Worm (Caenorhabditis elegans) whole organism, young adult: ENCODE measurements around the gene B0507.2.

ENCODE experiments used
- C06A6.2 ChIP-seq: fragments of 200-800 bp; sonication (Bioruptor generic); conservative IDR thresholded peaks from 2 replicates; pipeline ENCODE4 v1.3.6; 2022; ENCODE audit warnings: missing genetic modification characterization, missing compliant biosample characterization
- D2030.7 ChIP-seq: fragments of 200-800 bp; sonication (Bioruptor generic); IDR thresholded peaks from 2 replicates; pipeline ENCODE4 v1.3.6; 2022; ENCODE audit warnings: missing genetic modification reagents, missing genetic modification characterization, missing compliant biosample characterization
- F39B2.1 ChIP-seq: fragments of 200-800 bp; sonication (Bioruptor generic); IDR thresholded peaks from 2 replicates; pipeline ENCODE4 v1.3.6; 2022; ENCODE audit warnings: missing genetic modification reagents, missing genetic modification characterization, missing compliant biosample characterization
- K12H6.12 ChIP-seq: fragments of 200-800 bp; sonication (Bioruptor generic); optimal IDR thresholded peaks from 2 replicates; lab custom pipeline; 2018; ENCODE audit warnings: mild to moderate bottlenecking, missing genetic modification characterization, missing compliant biosample characterization
- Y53F4B.3 ChIP-seq: fragments of 200-800 bp; sonication (Bioruptor generic); IDR thresholded peaks from 2 replicates; pipeline ENCODE4 v1.3.6; 2022; ENCODE audit warnings: missing genetic modification reagents, missing genetic modification characterization, missing compliant biosample characterization
- Y56A3A.18 ChIP-seq: fragments of 200-800 bp; sonication (Bioruptor generic); IDR thresholded peaks from 2 replicates; pipeline ENCODE4 v1.3.6; 2022; ENCODE audit warnings: missing genetic modification reagents, missing genetic modification characterization, missing compliant biosample characterization
- ZK185.1 ChIP-seq: sonication (generic microtip); optimal IDR thresholded peaks from 2 replicates; lab custom pipeline; 2016; ENCODE audit warnings: mild to moderate bottlenecking, missing genetic modification characterization, missing compliant biosample characterization; ENCODE audit not compliant: poor library complexity, severe bottlenecking
- ama-1 ChIP-seq, 3 experiments: fragments of 150-350 bp in 1 of 3; sonication (generic microtip) in 2 of 3; optimal IDR thresholded peaks; 2 replicates each; lab custom pipeline; 2014 to 2018; ENCODE audit warnings: missing biosample characterization in 2 of 3, missing genetic modification characterization in 2 of 3, missing genetic modification reagents in 2 of 3
- aptf-3 ChIP-seq: fragments of 200-800 bp; sonication (Bioruptor generic); IDR thresholded peaks from 2 replicates; pipeline ENCODE4 v1.3.6; 2022; ENCODE audit warnings: missing genetic modification characterization, missing compliant biosample characterization
- atf-7 ChIP-seq: sonication (generic microtip); optimal IDR thresholded peaks from 2 replicates; lab custom pipeline; 2017; ENCODE audit warnings: mild to moderate bottlenecking, missing genetic modification characterization, missing compliant biosample characterization
- attf-3 ChIP-seq: fragments of 200-800 bp; sonication (Bioruptor generic); conservative IDR thresholded peaks from 2 replicates; pipeline ENCODE4 v1.3.6; 2022; ENCODE audit warnings: missing genetic modification reagents, missing genetic modification characterization, missing compliant biosample characterization
- cebp-1 ChIP-seq, 2 experiments: fragments of 200-800 bp in 1 of 2; sonication (Bioruptor generic) in 1 of 2; sonication (generic microtip) in 1 of 2; IDR thresholded peaks in 1 of 2; optimal IDR thresholded peaks in 1 of 2; 2 replicates each; pipeline versions ENCODE4 v1.3.6 to Lab custom; 2017 to 2022; ENCODE audit warnings: missing compliant biosample characterization in 2 of 2, missing genetic modification characterization in 2 of 2, mild to moderate bottlenecking in 1 of 2, missing genetic modification reagents in 1 of 2, moderate library complexity in 1 of 2
- cebp-2 ChIP-seq: fragments of 200-800 bp; sonication (Bioruptor generic); IDR thresholded peaks from 2 replicates; pipeline ENCODE4 v1.3.6; 2022; ENCODE audit warnings: missing genetic modification characterization, missing compliant biosample characterization
- chd-7 ChIP-seq: sonication (generic microtip); optimal IDR thresholded peaks from 2 replicates; lab custom pipeline; 2016; ENCODE audit warnings: mild to moderate bottlenecking, missing genetic modification characterization, moderate library complexity, missing compliant biosample characterization
- die-1 ChIP-seq: sonication (generic microtip); optimal IDR thresholded peaks from 2 replicates; lab custom pipeline; 2016; ENCODE audit warnings: missing genotype, mild to moderate bottlenecking, missing genetic modification characterization, missing compliant biosample characterization
- dpff-1 ChIP-seq: sonication (generic microtip); optimal IDR thresholded peaks from 2 replicates; lab custom pipeline; 2017; ENCODE audit warnings: mild to moderate bottlenecking, missing genetic modification characterization, missing compliant biosample characterization
- egrh-3 ChIP-seq: fragments of 200-800 bp; sonication (Bioruptor generic); IDR thresholded peaks from 2 replicates; pipeline ENCODE4 v1.3.6; 2022; ENCODE audit warnings: missing genetic modification reagents, missing genetic modification characterization, missing compliant biosample characterization
- ets-4 ChIP-seq: fragments of 200-800 bp; sonication (Bioruptor generic); optimal IDR thresholded peaks from 2 replicates; lab custom pipeline; 2018; ENCODE audit warnings: mild to moderate bottlenecking, missing genetic modification characterization, missing compliant biosample characterization
- fkh-3 ChIP-seq: sonication (generic microtip); optimal IDR thresholded peaks from 2 replicates; lab custom pipeline; 2016; ENCODE audit warnings: mild to moderate bottlenecking, missing genetic modification characterization, missing compliant biosample characterization
- gei-17 ChIP-seq: fragments of 200-800 bp; sonication (Bioruptor generic); optimal IDR thresholded peaks from 2 replicates; lab custom pipeline; 2018; ENCODE audit warnings: mild to moderate bottlenecking, missing genetic modification characterization, missing compliant biosample characterization
- him-1 ChIP-seq: sonication (generic microtip); optimal IDR thresholded peaks from 2 replicates; lab custom pipeline; 2016; ENCODE audit warnings: missing genotype, missing genetic modification reagents, missing genetic modification characterization, missing compliant biosample characterization
- hlh-26 ChIP-seq: fragments of 200-800 bp; sonication (Bioruptor generic); conservative IDR thresholded peaks from 2 replicates; pipeline ENCODE4 v1.3.6; 2022; ENCODE audit warnings: missing genetic modification reagents, missing genetic modification characterization, missing compliant biosample characterization
- hmg-1.2 ChIP-seq: fragments of 200-800 bp; sonication (Bioruptor generic); IDR thresholded peaks from 2 replicates; pipeline ENCODE4 v1.3.6; 2022; ENCODE audit warnings: missing genetic modification reagents, missing genetic modification characterization, missing compliant biosample characterization
- hmg-20 ChIP-seq: fragments of 200-800 bp; sonication (Bioruptor generic); IDR thresholded peaks from 2 replicates; pipeline ENCODE4 v1.3.6; 2022; ENCODE audit warnings: missing genetic modification reagents, missing genetic modification characterization, missing compliant biosample characterization
- lag-1 ChIP-seq: fragments of 200-800 bp; sonication (Bioruptor generic); IDR thresholded peaks from 2 replicates; pipeline ENCODE4 v1.3.6; 2022; ENCODE audit warnings: missing genetic modification reagents, missing genetic modification characterization, missing compliant biosample characterization
- lin-35 ChIP-seq, 3 experiments: fragments of 150-350 bp in 2 of 3; sonication (generic microtip) in 1 of 3; optimal IDR thresholded peaks; 2 replicates each; lab custom pipeline; 2014 to 2018; ENCODE audit warnings: missing biosample characterization in 3 of 3, missing genetic modification characterization in 3 of 3, missing genetic modification reagents in 3 of 3
- lin-40 ChIP-seq: sonication (generic microtip); optimal IDR thresholded peaks from 2 replicates; lab custom pipeline; 2016; ENCODE audit warnings: missing genetic modification characterization, mild to moderate bottlenecking, missing compliant biosample characterization, missing genotype, missing genetic modification reagents
- madf-8 ChIP-seq: fragments of 200-800 bp; sonication (Bioruptor generic); conservative IDR thresholded peaks from 2 replicates; pipeline ENCODE4 v1.3.6; 2022; ENCODE audit warnings: missing genetic modification reagents, missing genetic modification characterization, missing compliant biosample characterization
- mcd-1 ChIP-seq: fragments of 200-800 bp; sonication (Bioruptor generic); IDR thresholded peaks from 2 replicates; pipeline ENCODE4 v1.3.6; 2022; ENCODE audit warnings: missing genetic modification reagents, missing genetic modification characterization, missing compliant biosample characterization
- mes-4 ChIP-seq: sonication (generic microtip); optimal IDR thresholded peaks from 2 replicates; lab custom pipeline; 2016; ENCODE audit warnings: missing genotype, missing genetic modification characterization, missing compliant biosample characterization
- nfya-2 ChIP-seq: fragments of 200-800 bp; sonication (Bioruptor generic); IDR thresholded peaks from 2 replicates; pipeline ENCODE4 v1.3.6; 2022; ENCODE audit warnings: missing genetic modification reagents, missing genetic modification characterization, missing compliant biosample characterization
- nfyb-1 ChIP-seq: fragments of 200-800 bp; sonication (Bioruptor generic); IDR thresholded peaks from 2 replicates; pipeline ENCODE4 v1.3.6; 2022; ENCODE audit warnings: missing genetic modification reagents, missing genetic modification characterization, missing compliant biosample characterization
- nhr-27 ChIP-seq: fragments of 200-800 bp; sonication (Bioruptor generic); optimal IDR thresholded peaks from 2 replicates; lab custom pipeline; 2018; ENCODE audit warnings: mild to moderate bottlenecking, missing genetic modification characterization, moderate library complexity, missing compliant biosample characterization
- nhr-80 ChIP-seq: sonication (generic microtip); optimal IDR thresholded peaks from 2 replicates; lab custom pipeline; 2016; ENCODE audit warnings: missing genetic modification characterization, missing compliant biosample characterization
- pbrm-1 ChIP-seq: fragments of 200-800 bp; sonication (Bioruptor generic); IDR thresholded peaks from 2 replicates; pipeline ENCODE4 v1.3.6; 2022; ENCODE audit warnings: missing genetic modification reagents, missing genetic modification characterization, missing compliant biosample characterization
- rec-8 ChIP-seq, 2 experiments: sonication (generic microtip); optimal IDR thresholded peaks; 2 replicates each; lab custom pipeline; 2016; ENCODE audit warnings: mild to moderate bottlenecking in 2 of 2, missing genetic modification characterization in 2 of 2, missing genetic modification reagents in 2 of 2, missing genotype in 2 of 2, missing biosample characterization in 1 of 2, missing compliant biosample characterization in 1 of 2, moderate library complexity in 1 of 2
- rpc-1 ChIP-seq, 2 experiments: fragments of 150-350 bp in 1 of 2; sonication (generic microtip) in 1 of 2; optimal IDR thresholded peaks; 2 replicates each; lab custom pipeline; 2014 to 2018; ENCODE audit warnings: missing biosample characterization in 1 of 2, missing genetic modification characterization in 1 of 2, missing genetic modification reagents in 1 of 2, missing genotype in 1 of 2
- snpc-1.3 ChIP-seq: sonication (generic microtip); optimal IDR thresholded peaks from 2 replicates; lab custom pipeline; 2017; ENCODE audit warnings: missing genetic modification characterization, mild to moderate bottlenecking, missing compliant biosample characterization, antibody characterized with exemption, moderate library complexity, missing genotype, missing genetic modification reagents; ENCODE audit not compliant: insufficient read depth
- tbp1 ChIP-seq: fragments of 200-800 bp; sonication (Bioruptor generic); optimal IDR thresholded peaks from 2 replicates; lab custom pipeline; 2018; ENCODE audit warnings: mild to moderate bottlenecking, missing genetic modification characterization, missing compliant biosample characterization
- xnd-1 ChIP-seq: sonication (generic microtip); optimal IDR thresholded peaks from 2 replicates; lab custom pipeline; 2016; ENCODE audit warnings: missing genotype, missing genetic modification reagents, missing genetic modification characterization, missing compliant biosample characterization
- zfh-2 ChIP-seq: fragments of 200-800 bp; sonication (Bioruptor generic); conservative IDR thresholded peaks from 2 replicates; pipeline ENCODE4 v1.3.6; 2022; ENCODE audit warnings: missing genetic modification reagents, missing genetic modification characterization, missing compliant biosample characterization
- zim-3 ChIP-seq: sonication (generic microtip); optimal IDR thresholded peaks from 2 replicates; lab custom pipeline; 2017; ENCODE audit warnings: mild to moderate bottlenecking, missing genetic modification characterization, moderate library complexity, missing compliant biosample characterization
- ztf-18 ChIP-seq: sonication (generic microtip); optimal IDR thresholded peaks from 2 replicates; lab custom pipeline; 2016; ENCODE audit warnings: missing genotype, mild to moderate bottlenecking, missing genetic modification characterization, missing compliant biosample characterization
- ztf-26 ChIP-seq: sonication (generic microtip); optimal IDR thresholded peaks from 2 replicates; lab custom pipeline; 2017; ENCODE audit warnings: missing genetic modification characterization, missing compliant biosample characterization
- ztf-3 ChIP-seq: fragments of 200-800 bp; sonication (Bioruptor generic); optimal IDR thresholded peaks from 2 replicates; lab custom pipeline; 2018; ENCODE audit warnings: mild to moderate bottlenecking, missing genetic modification characterization, missing compliant biosample characterization
- ztf-6 ChIP-seq: fragments of 200-800 bp; sonication (Bioruptor generic); IDR thresholded peaks from 2 replicates; pipeline ENCODE4 v1.3.6; 2022; ENCODE audit warnings: missing genetic modification reagents, missing genetic modification characterization, missing compliant biosample characterization

Gene B0507.2

ce11 chrV:8784485-8784884, 10.4 kb downstream of the B0507.2 start:
- TF ChIP-seq zfh-2 (GFP tag; lab: Robert Waterston, UW) (peak; percentile 73), nhr-80 (tag; lab: Kevin White, UChicago) (peak; percentile 11), C06A6.2 (no peak)

ce11 chrV:8785526-8785925, 11.4 kb downstream of the B0507.2 start:
- TF ChIP-seq fkh-3 = no peak
- TF ChIP-seq hlh-26 (GFP tag; lab: Robert Waterston, UW) = no peak
- TF ChIP-seq egrh-3 = peak; percentile 80; the same call in 1 of the 2 replicates
- no peak for TF ChIP-seq chd-7 (tag; lab: Kevin White, UChicago)
- peak; percentile 8 for TF ChIP-seq tbp1 (GFP tag; lab: Kevin White, UChicago)
- TF ChIP-seq ztf-6 = no peak
- TF ChIP-seq mes-4 (tag; lab: Kevin White, UChicago) = no peak
- no peak for TF ChIP-seq cebp-2 (GFP tag; lab: Robert Waterston, UW)
- no peak for TF ChIP-seq die-1
- no peak for TF ChIP-seq atf-7
- TF ChIP-seq mcd-1 (GFP tag; lab: Robert Waterston, UW) = peak; percentile 58
- no peak for TF ChIP-seq nfya-2 (GFP tag; lab: Robert Waterston, UW)
- TF ChIP-seq rpc-1 (optimal IDR thresholded peaks at IDR 0.05; lab: Kevin White, UChicago) = no peak
- no peak for TF ChIP-seq rpc-1 (tag; optimal IDR thresholded peaks at IDR 0.05; lab: Kevin White, UChicago)
- no peak for TF ChIP-seq rec-8 (tag; optimal IDR thresholded peaks at IDR 0.05; lab: Kevin White, UChicago)
- no peak for TF ChIP-seq zim-3 (tag; lab: Kevin White, UChicago)
- no peak for TF ChIP-seq cebp-1 (GFP tag; IDR thresholded peaks at IDR 0.05; lab: Robert Waterston, UW)
- peak; percentile 61 for TF ChIP-seq cebp-1 (tag; optimal IDR thresholded peaks at IDR 0.05; lab: Kevin White, UChicago)
- no peak for TF ChIP-seq ZK185.1
- no peak for TF ChIP-seq ama-1 (optimal IDR thresholded peaks at IDR 0.05; lab: Kevin White, UChicago)
- no peak for TF ChIP-seq ama-1 (GFP tag; optimal IDR thresholded peaks at IDR 0.05; lab: Kevin White, UChicago)
- TF ChIP-seq nfyb-1 (GFP tag; lab: Robert Waterston, UW) = 0 out of 2 replicates have a peak, but pooled peaks have one; percentile 57
- peak; percentile 7 for TF ChIP-seq lin-40 (tag; lab: Kevin White, UChicago)
- TF ChIP-seq ztf-18 (tag; lab: Kevin White, UChicago) = peak; percentile 14
- no peak for TF ChIP-seq lag-1 (GFP tag; lab: Robert Waterston, UW)
- TF ChIP-seq ztf-3 (GFP tag; lab: Kevin White, UChicago) = no peak
- TF ChIP-seq hmg-20 (GFP tag; lab: Robert Waterston, UW) = no peak
- peak; percentile 54 for TF ChIP-seq K12H6.12 (tag; lab: Kevin White, UChicago)
- 0 out of 2 replicates have a peak, but pooled peaks have one; percentile 25 for TF ChIP-seq D2030.7 (GFP tag; lab: Robert Waterston, UW)
- TF ChIP-seq Y53F4B.3 = no peak
- no peak for TF ChIP-seq snpc-1.3 (tag; lab: Kevin White, UChicago)
- TF ChIP-seq nhr-27 (tag; lab: Kevin White, UChicago) = no peak
- no peak for TF ChIP-seq xnd-1 (tag; lab: Kevin White, UChicago)
- no peak for TF ChIP-seq lin-35 (GFP tag; optimal IDR thresholded peaks at IDR 0.05; lab: Kevin White, UChicago)
- TF ChIP-seq aptf-3 = no peak
- no peak for TF ChIP-seq ztf-26 (tag; lab: Kevin White, UChicago)
- TF ChIP-seq attf-3 (GFP tag; lab: Robert Waterston, UW) = no peak
- no peak for TF ChIP-seq dpff-1 (tag; lab: Kevin White, UChicago)
- 0 out of 2 replicates have a peak, but pooled peaks have one; percentile 31 for TF ChIP-seq hmg-1.2
- no peak for TF ChIP-seq madf-8 (GFP tag; lab: Robert Waterston, UW)
- TF ChIP-seq gei-17 (GFP tag; lab: Kevin White, UChicago) = no peak
- TF ChIP-seq ets-4 = no peak
- no peak for TF ChIP-seq him-1 (tag; lab: Kevin White, UChicago)
- TF ChIP-seq F39B2.1 = no peak
- TF ChIP-seq Y56A3A.18 (GFP tag; lab: Robert Waterston, UW) = no peak
- no peak for TF ChIP-seq pbrm-1 (GFP tag; lab: Robert Waterston, UW)
